Fruit fly (Drosophila melanogaster): ENCODE results near the gene Ets65A.

DNA sequence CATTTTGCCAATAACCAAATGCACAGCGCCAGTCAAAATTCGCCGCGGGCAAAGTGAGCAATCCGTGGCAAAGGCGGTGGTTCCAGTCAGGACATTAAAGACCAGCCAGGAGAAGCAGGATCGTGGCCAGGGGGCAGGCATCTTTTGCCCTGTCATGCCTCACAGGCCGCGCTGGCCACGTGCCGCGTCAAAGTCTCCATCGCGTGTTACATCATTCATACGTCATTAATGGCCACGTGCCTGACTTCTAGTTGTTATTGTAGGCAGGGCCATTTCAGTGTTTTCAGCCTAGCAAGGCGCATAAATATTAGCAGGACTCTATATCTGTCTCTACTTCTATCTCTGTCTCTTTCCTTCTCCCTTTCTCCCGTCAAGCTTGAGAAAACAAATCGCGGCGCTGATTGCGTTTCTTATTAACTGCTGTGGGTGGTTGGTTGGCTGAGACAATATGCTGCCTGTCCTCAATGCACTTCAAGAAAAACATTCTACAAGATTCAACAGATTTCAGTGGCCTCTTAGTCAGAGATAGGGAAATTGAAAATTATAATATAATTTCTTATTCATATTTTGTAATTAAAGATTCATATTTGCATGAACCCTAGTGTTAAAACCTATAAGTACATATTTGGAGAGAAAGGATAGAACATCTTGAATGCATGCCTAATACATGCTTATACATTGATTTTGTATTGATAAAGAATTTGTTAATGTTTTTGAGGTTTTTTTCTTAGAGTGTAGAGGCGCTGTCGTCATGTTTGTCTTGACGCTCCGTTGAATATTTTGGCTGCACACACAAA is 11.0 kb downstream of the Ets65A start:
- TF ChIP-seq CG12768 (GFP tag; optimal IDR thresholded peaks at IDR 0.05) (no peak), tj (GFP tag; optimal IDR thresholded peaks at IDR 0.05) (no peak), toe (GFP tag; optimal IDR thresholded peaks at IDR 0.05) (no peak), CG14711 (tag; optimal IDR thresholded peaks at IDR 0.05) (no peak), pad (GFP tag; optimal IDR thresholded peaks at IDR 0.05) (no peak)

All from whole organism, adult.